Fruit fly (Drosophila melanogaster) whole organism, embryonic: Measurements from ENCODE around the gene Sym.
A peak's percentile ranks its signal among the peaks of the same experiment; 100 is the strongest.

Source experiments
- Antp ChIP-seq: fragments of 200-800 bp; sonication (Bioruptor generic); optimal IDR thresholded peaks from 3 replicates; lab custom pipeline; 2016; ENCODE audit warnings: missing biosample characterization, missing genetic modification characterization
- Bdp1 ChIP-seq: fragments of 200-800 bp; sonication (Bioruptor generic); optimal IDR thresholded peaks from 3 replicates; lab custom pipeline; 2016; ENCODE audit warnings: missing biosample characterization, missing genetic modification characterization
- C15 ChIP-seq: fragments of 200-800 bp; sonication (Bioruptor generic); IDR thresholded peaks from 3 replicates; pipeline ENCODE4 v1.3.6; 2022; ENCODE audit warnings: missing biosample characterization, missing genetic modification characterization
- CG1024 ChIP-seq: fragments of 200-800 bp; sonication (Bioruptor generic); IDR thresholded peaks from 2 replicates; pipeline ENCODE4 v1.3.6; 2022; ENCODE audit warnings: missing biosample characterization, missing genetic modification characterization
- CG11093 ChIP-seq: fragments of 200-800 bp; sonication (Bioruptor generic); IDR thresholded peaks from 3 replicates; pipeline ENCODE4 v1.3.6; 2022; ENCODE audit warnings: missing biosample characterization, missing genetic modification characterization
- CG11560 ChIP-seq: fragments of 200-800 bp; sonication (Bioruptor generic); IDR thresholded peaks from 3 replicates; pipeline ENCODE4 v1.3.6; 2022; ENCODE audit warnings: missing biosample characterization, missing genetic modification characterization
- CG1233 ChIP-seq: fragments of 200-800 bp; sonication (Bioruptor generic); optimal IDR thresholded peaks from 4 replicates; lab custom pipeline; 2018; ENCODE audit warnings: missing biosample characterization, mild to moderate bottlenecking, missing genetic modification characterization
- CG13287 ChIP-seq: fragments of 200-800 bp; sonication (Bioruptor generic); IDR thresholded peaks from 2 replicates; pipeline ENCODE4 v1.3.6; 2022; ENCODE audit warnings: missing biosample characterization, missing genetic modification characterization; ENCODE audit not compliant: partially characterized antibody
- CG14050 ChIP-seq: fragments of 200-800 bp; sonication (Bioruptor generic); IDR thresholded peaks from 3 replicates; pipeline ENCODE4 v1.3.6; 2022; ENCODE audit warnings: missing biosample characterization, missing genetic modification characterization
- CG17328 ChIP-seq: fragments of 200-800 bp; sonication (Bioruptor generic); IDR thresholded peaks from 2 replicates; pipeline ENCODE4 v1.3.6; 2022; ENCODE audit warnings: missing biosample characterization, missing genetic modification characterization
- CG18262 ChIP-seq: fragments of 200-800 bp; optimal IDR thresholded peaks from 3 replicates; lab custom pipeline; 2019; ENCODE audit warnings: missing biosample characterization, mild to moderate bottlenecking, missing genetic modification characterization, moderate library complexity
- CG18599 ChIP-seq: fragments of 200-800 bp; sonication (Bioruptor generic); optimal IDR thresholded peaks from 3 replicates; lab custom pipeline; 2017; ENCODE audit warnings: missing biosample characterization, missing genetic modification characterization, mild to moderate bottlenecking, moderate library complexity, missing genetic modification reagents
- CG2129 ChIP-seq: fragments of 200-800 bp; sonication (Bioruptor generic); IDR thresholded peaks from 2 replicates; pipeline ENCODE4 v1.3.6; 2022; ENCODE audit warnings: missing biosample characterization, missing genetic modification characterization; ENCODE audit not compliant: partially characterized antibody
- CG30431 ChIP-seq: fragments of 200-800 bp; sonication (Bioruptor generic); optimal IDR thresholded peaks from 2 replicates; lab custom pipeline; 2017; ENCODE audit warnings: missing biosample characterization, missing genetic modification characterization
- CG31388 ChIP-seq: fragments of 200-800 bp; sonication (Bioruptor generic); optimal IDR thresholded peaks from 2 replicates; lab custom pipeline; 2016; ENCODE audit warnings: missing biosample characterization, missing genetic modification characterization
- CG31441 ChIP-seq: fragments of 200-800 bp; sonication (Bioruptor generic); IDR thresholded peaks from 2 replicates; pipeline ENCODE4 v1.3.6; 2022; ENCODE audit warnings: missing biosample characterization, missing genetic modification characterization
- CG34224 ChIP-seq: fragments of 200-800 bp; sonication (Bioruptor generic); IDR thresholded peaks from 3 replicates; pipeline ENCODE4 v1.3.6; 2022; ENCODE audit warnings: missing biosample characterization, missing genetic modification characterization; ENCODE audit not compliant: partially characterized antibody
- CG3726 ChIP-seq: fragments of 200-800 bp; sonication (Bioruptor generic); IDR thresholded peaks from 3 replicates; pipeline ENCODE4, ENCODE4 v1.3.6; 2022; ENCODE audit warnings: missing biosample characterization, missing genetic modification characterization
- CG3847 ChIP-seq: fragments of 200-800 bp; sonication (Bioruptor generic); IDR thresholded peaks from 2 replicates; pipeline ENCODE4 v1.3.6; 2022; ENCODE audit warnings: missing biosample characterization, missing genetic modification characterization
- CG4424 ChIP-seq: fragments of 200-800 bp; sonication (Bioruptor generic); optimal IDR thresholded peaks from 3 replicates; lab custom pipeline; 2016; ENCODE audit warnings: missing biosample characterization, missing genetic modification characterization
- CG6854 ChIP-seq: fragments of 200-800 bp; sonication (Bioruptor generic); optimal IDR thresholded peaks from 3 replicates; lab custom pipeline; 2017; ENCODE audit warnings: missing biosample characterization, mild to moderate bottlenecking, missing genetic modification characterization
- CG7271 ChIP-seq: fragments of 200-800 bp; sonication (Bioruptor generic); optimal IDR thresholded peaks from 2 replicates; lab custom pipeline; 2018; ENCODE audit warnings: missing biosample characterization, mild to moderate bottlenecking, missing genetic modification characterization, moderate library complexity
- CG7928 ChIP-seq: fragments of 200-800 bp; sonication (Bioruptor generic); optimal IDR thresholded peaks from 2 replicates; lab custom pipeline; 2017; ENCODE audit warnings: missing biosample characterization, mild to moderate bottlenecking, missing genetic modification characterization
- CG7963 ChIP-seq: fragments of 200-800 bp; sonication (Bioruptor generic); IDR thresholded peaks from 3 replicates; pipeline ENCODE4 v1.3.6; 2022; ENCODE audit warnings: missing biosample characterization, missing genetic modification characterization; ENCODE audit not compliant: partially characterized antibody
- CG8765 ChIP-seq: fragments of 200-800 bp; sonication (Bioruptor generic); IDR thresholded peaks from 2 replicates; pipeline ENCODE4 v1.3.6; 2022; ENCODE audit warnings: missing biosample characterization, missing genetic modification characterization
- CG9215 ChIP-seq: fragments of 200-800 bp; sonication (Bioruptor generic); IDR thresholded peaks from 2 replicates; pipeline ENCODE4 v1.3.6; 2022; ENCODE audit warnings: missing biosample characterization, missing genetic modification characterization
- Dip2 ChIP-seq: fragments of 200-800 bp; sonication (Bioruptor generic); IDR thresholded peaks from 2 replicates; pipeline ENCODE4 v1.3.6; 2022; ENCODE audit warnings: missing biosample characterization, missing genetic modification characterization
- Dip3 ChIP-seq: fragments of 200-800 bp; sonication (Bioruptor generic); optimal IDR thresholded peaks from 3 replicates; lab custom pipeline; 2016; ENCODE audit warnings: missing biosample characterization, missing genetic modification characterization
- Med ChIP-seq: fragments of 200-800 bp; sonication (Bioruptor generic); peaks from one replicate; lab custom pipeline; 2016; ENCODE audit warnings: missing biosample characterization, missing genetic modification characterization, mild to moderate bottlenecking, inconsistent platforms, moderate library complexity
- Rx ChIP-seq: fragments of 200-800 bp; sonication (Bioruptor generic); IDR thresholded peaks from 2 replicates; pipeline ENCODE4 v1.3.6; 2022; ENCODE audit warnings: missing biosample characterization, missing genetic modification characterization
- Sox100B ChIP-seq: fragments of 200-800 bp; sonication (Bioruptor generic); optimal IDR thresholded peaks from 3 replicates; lab custom pipeline; 2018; ENCODE audit warnings: missing biosample characterization, mild to moderate bottlenecking, missing genetic modification characterization
- Taf1 ChIP-seq: fragments of 200-800 bp; sonication (Bioruptor generic); IDR thresholded peaks from 2 replicates; pipeline ENCODE4 v1.3.6; 2022; ENCODE audit warnings: missing biosample characterization, missing genetic modification characterization
- Usf ChIP-seq: fragments of 200-800 bp; sonication (Bioruptor generic); optimal IDR thresholded peaks from 2 replicates; lab custom pipeline; 2017; ENCODE audit warnings: missing genotype, missing biosample characterization, missing genetic modification characterization
- ap ChIP-seq: fragments of 200-800 bp; sonication (Bioruptor generic); IDR thresholded peaks from 2 replicates; pipeline ENCODE4 v1.3.6; 2022; ENCODE audit warnings: missing biosample characterization, missing genetic modification characterization
- az2 ChIP-seq: fragments of 200-800 bp; sonication (Bioruptor generic); optimal IDR thresholded peaks from 3 replicates; lab custom pipeline; 2016; ENCODE audit warnings: missing biosample characterization, missing genetic modification characterization
- br ChIP-seq: fragments of >200 bp; optimal IDR thresholded peaks from 2 replicates; lab custom pipeline; 2017
- btn ChIP-seq: fragments of 200-800 bp; sonication (Bioruptor generic); optimal IDR thresholded peaks from 2 replicates; lab custom pipeline; 2016; ENCODE audit warnings: missing biosample characterization, missing genetic modification characterization
- cato ChIP-seq: fragments of 200-800 bp; sonication (Bioruptor generic); optimal IDR thresholded peaks from 2 replicates; lab custom pipeline; 2016; ENCODE audit warnings: missing biosample characterization, missing genetic modification characterization, borderline replicate concordance
- dan ChIP-seq: fragments of 200-800 bp; sonication (Bioruptor generic); IDR thresholded peaks from 2 replicates; pipeline ENCODE4 v1.3.6; 2022; ENCODE audit warnings: missing biosample characterization, missing genetic modification characterization
- dm ChIP-seq: fragments of 200-800 bp; sonication (Bioruptor generic); optimal IDR thresholded peaks from 3 replicates; lab custom pipeline; 2016; ENCODE audit warnings: missing biosample characterization, missing genetic modification characterization
- dmrt99B ChIP-seq: fragments of 200-800 bp; sonication (Bioruptor generic); optimal IDR thresholded peaks from 2 replicates; lab custom pipeline; 2018; ENCODE audit warnings: missing biosample characterization, mild to moderate bottlenecking, missing genetic modification characterization, moderate library complexity
- fd96Cb ChIP-seq: fragments of 200-800 bp; sonication (Bioruptor generic); optimal IDR thresholded peaks from 2 replicates; lab custom pipeline; 2018; ENCODE audit warnings: missing biosample characterization, mild to moderate bottlenecking, missing genetic modification characterization, moderate library complexity
- grn ChIP-seq: fragments of 200-800 bp; sonication (Bioruptor generic); optimal IDR thresholded peaks from 3 replicates; lab custom pipeline; 2017; ENCODE audit warnings: missing biosample characterization, missing genetic modification characterization
- jing ChIP-seq: fragments of 200-800 bp; sonication (Bioruptor generic); optimal IDR thresholded peaks from 2 replicates; lab custom pipeline; 2018; ENCODE audit warnings: missing biosample characterization, mild to moderate bottlenecking, missing genetic modification characterization
- psq ChIP-seq: fragments of 200-800 bp; sonication (Bioruptor generic); optimal IDR thresholded peaks from 2 replicates; lab custom pipeline; 2017; ENCODE audit warnings: missing biosample characterization, missing genetic modification characterization
- sima ChIP-seq: fragments of 200-800 bp; sonication (Bioruptor generic); optimal IDR thresholded peaks from 2 replicates; lab custom pipeline; 2016; ENCODE audit warnings: missing biosample characterization, missing genetic modification characterization
- so ChIP-seq: fragments of 200-800 bp; sonication (Bioruptor generic); IDR thresholded peaks from 3 replicates; pipeline ENCODE4 v1.3.6; 2022; ENCODE audit warnings: missing biosample characterization, missing genetic modification characterization
- tap ChIP-seq: fragments of 200-800 bp; optimal IDR thresholded peaks from 3 replicates; lab custom pipeline; 2019; ENCODE audit warnings: missing biosample characterization, mild to moderate bottlenecking, missing genetic modification characterization, moderate library complexity
- unc-4 ChIP-seq: fragments of 200-800 bp; sonication (Bioruptor generic); IDR thresholded peaks from 2 replicates; pipeline ENCODE4 v1.3.6; 2022; ENCODE audit warnings: missing biosample characterization, missing genetic modification characterization; ENCODE audit not compliant: partially characterized antibody
- vnd ChIP-seq: fragments of 200-800 bp; sonication (Bioruptor generic); IDR thresholded peaks from 3 replicates; pipeline ENCODE4 v1.3.6; 2022; ENCODE audit warnings: missing biosample characterization, missing genetic modification characterization; ENCODE audit not compliant: partially characterized antibody
- yki ChIP-seq: fragments of >200 bp; optimal IDR thresholded peaks from 3 replicates; lab custom pipeline; 2018

Gene Sym

DNA sequence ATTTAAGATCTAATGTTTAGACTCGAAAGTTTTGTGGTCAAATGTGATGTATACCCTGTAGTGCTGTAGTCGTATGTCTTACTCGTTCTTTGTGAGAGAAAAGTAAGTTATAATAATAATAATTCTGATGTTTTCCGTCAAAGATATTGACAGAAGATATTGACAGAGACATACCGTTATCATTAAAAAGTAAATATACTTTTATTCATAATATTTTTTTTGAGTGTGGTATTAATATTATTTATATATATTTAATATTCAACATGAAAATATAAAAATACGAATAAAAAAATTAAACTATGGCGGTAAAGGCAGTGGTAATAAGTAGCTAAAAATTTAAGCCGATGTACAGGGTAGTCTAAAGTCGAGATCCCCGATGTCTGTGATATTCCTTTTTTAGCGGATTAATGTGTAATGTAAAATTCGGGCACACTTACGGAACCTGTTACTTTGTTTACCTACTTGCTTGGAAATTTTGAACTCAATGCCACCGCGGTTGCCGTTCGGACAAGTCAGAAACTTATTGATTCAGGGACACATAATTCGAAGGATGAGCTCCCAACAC is 5.9 kb downstream of the Sym start, which contains the start of the genes CG2100 and CG1236 (continued):
- 0 out of 3 replicates have a peak, but pooled peaks have one; percentile 29 for TF ChIP-seq C15 (GFP tag; lab: Robert Waterston, UW)
- peak; percentile 77 for TF ChIP-seq Usf (GFP tag; lab: Kevin White, UChicago)
- peak; percentile 73 for TF ChIP-seq so (GFP tag; lab: Robert Waterston, UW)
- TF ChIP-seq vnd (GFP tag; lab: Robert Waterston, UW) = no peak
- peak; percentile 62 for TF ChIP-seq cato
- peak; percentile 32 for TF ChIP-seq CG7928 (GFP tag; lab: Kevin White, UChicago)
- TF ChIP-seq Sox100B (GFP tag; lab: Kevin White, UChicago) = peak; percentile 93
- peak; percentile 95 for TF ChIP-seq CG31441 (GFP tag; lab: Robert Waterston, UW)
- TF ChIP-seq dm (GFP tag; lab: Kevin White, UChicago) = no peak
- TF ChIP-seq CG31388 = peak; percentile 31
- TF ChIP-seq Rx = 0 out of 2 replicates have a peak, but pooled peaks have one; percentile 49
- TF ChIP-seq dan = no peak
- 0 out of 2 replicates have a peak, but pooled peaks have one; percentile 16 for TF ChIP-seq Taf1 (GFP tag; lab: Robert Waterston, UW)
- TF ChIP-seq tap (tag; lab: Kevin White, UChicago) = peak; percentile 81
- TF ChIP-seq unc-4 (GFP tag; lab: Robert Waterston, UW) = no peak
- TF ChIP-seq btn = peak; percentile 3
- no peak for TF ChIP-seq CG2129
- TF ChIP-seq CG34224 (GFP tag; lab: Robert Waterston, UW) = no peak
- peak; percentile 13 for TF ChIP-seq CG7271 (tag; lab: Kevin White, UChicago)
- TF ChIP-seq CG14050 (GFP tag; lab: Robert Waterston, UW) = peak; percentile 41; the same call in 2 of the 3 replicates
- TF ChIP-seq Dip2 (GFP tag; lab: Robert Waterston, UW) = no peak
- TF ChIP-seq CG3847 (GFP tag; lab: Robert Waterston, UW) = peak; percentile 63
- no peak for TF ChIP-seq grn (GFP tag; lab: Kevin White, UChicago)
- peak; percentile 52; the same call in 1 of the 3 replicates for TF ChIP-seq CG11560 (tag; lab: Robert Waterston, UW)
- peak; percentile 73; the same call in 2 of the 3 replicates for TF ChIP-seq CG3726 (GFP tag; lab: Robert Waterston, UW)
- peak; percentile 59 for TF ChIP-seq Antp (GFP tag; lab: Kevin White, UChicago)
- peak; percentile 63 for TF ChIP-seq CG6854 (GFP tag; lab: Kevin White, UChicago)
- TF ChIP-seq CG1233 = peak; percentile 85
- no peak for TF ChIP-seq CG7963
- TF ChIP-seq CG17328 (GFP tag; lab: Robert Waterston, UW) = peak; percentile 66
- TF ChIP-seq CG4424 (GFP tag; lab: Kevin White, UChicago) = peak; percentile 80
- TF ChIP-seq CG9215 (GFP tag; lab: Robert Waterston, UW) = peak; percentile 64
- TF ChIP-seq Bdp1 (GFP tag; lab: Kevin White, UChicago) = peak; percentile 19
- TF ChIP-seq ap (GFP tag; lab: Robert Waterston, UW) = no peak; the same call in 1 of the 2 replicates
- no peak for TF ChIP-seq Dip3
- peak; percentile 60 for TF ChIP-seq CG8765 (GFP tag; lab: Robert Waterston, UW)
- TF ChIP-seq br = no peak
- no peak for TF ChIP-seq sima
- TF ChIP-seq Med (GFP tag; lab: Kevin White, UChicago) = peak; percentile 88
- peak; percentile 52 for TF ChIP-seq jing (GFP tag; lab: Kevin White, UChicago)
- TF ChIP-seq dmrt99B (tag; lab: Kevin White, UChicago) = peak; percentile 90
- TF ChIP-seq yki (lab: Kevin White, UChicago) = no peak
- TF ChIP-seq CG11093 (GFP tag; lab: Robert Waterston, UW) = 0 out of 3 replicates have a peak, but pooled peaks have one; percentile 51
- peak; percentile 27 for TF ChIP-seq psq
- TF ChIP-seq CG1024 = peak; percentile 27; the same call in 1 of the 2 replicates
- TF ChIP-seq fd96Cb = peak; percentile 87
- peak; percentile 81 for TF ChIP-seq az2 (GFP tag; lab: Kevin White, UChicago)
- no peak for TF ChIP-seq CG13287 (GFP tag; lab: Robert Waterston, UW)
- TF ChIP-seq CG18599 (GFP tag; lab: Kevin White, UChicago) = peak; percentile 83
- TF ChIP-seq CG30431 (GFP tag; lab: Kevin White, UChicago) = peak; percentile 82
- peak; percentile 94 for TF ChIP-seq CG18262 (tag; lab: Kevin White, UChicago)
